Fruit fly (Drosophila melanogaster) ovary, adult (tissue): ENCODE results near the gene CG44000.
A peak's percentile ranks its signal among the peaks of the same experiment; 100 is the strongest.

Experiments used
- CG17801 ChIP-seq: fragments of 200-800 bp; optimal IDR thresholded peaks from 2 replicates; lab custom pipeline; 2019; ENCODE audit warnings: missing biosample characterization, mild to moderate bottlenecking, missing genetic modification characterization, moderate library complexity; ENCODE audit not compliant: partially characterized antibody

The CG44000 gene

DNA sequence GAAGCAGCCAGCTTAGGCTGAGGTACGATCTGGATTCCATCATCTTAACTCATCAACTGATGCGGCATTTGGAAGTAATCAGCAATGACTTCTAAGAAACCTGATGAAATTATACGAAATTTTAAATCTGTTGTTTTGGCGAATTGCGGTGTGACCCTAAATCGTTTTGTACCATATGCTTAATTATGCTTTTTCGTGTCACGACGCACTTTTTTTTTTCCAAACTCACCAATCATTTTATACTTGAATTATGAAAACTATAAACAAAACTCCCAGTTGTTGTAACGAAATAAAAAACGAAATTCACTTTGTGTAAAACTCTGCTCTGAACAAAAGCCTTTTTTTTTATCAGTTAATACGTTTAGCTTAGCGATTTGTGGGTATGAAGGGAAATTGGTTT, 15.0 kb downstream of the CG44000 start, which contains the start of gene Nepl3:
Nepl3 (minus strand) TSS at position 155 of the 400 bp plus-strand sequence.
- TF ChIP-seq CG17801 (GFP tag; lab: Kevin White, UChicago): no peak

- peak; percentile 61 for TF ChIP-seq CG17801 (GFP tag; lab: Kevin White, UChicago)
These were observed 16.7 kb downstream of the CG44000 start, which contains the start of gene Rpn11 for dm6 chr2L:5059645-5060254. Gene Rpn11, minus strand, starts transcription at chr2L:5059790.

DNA sequence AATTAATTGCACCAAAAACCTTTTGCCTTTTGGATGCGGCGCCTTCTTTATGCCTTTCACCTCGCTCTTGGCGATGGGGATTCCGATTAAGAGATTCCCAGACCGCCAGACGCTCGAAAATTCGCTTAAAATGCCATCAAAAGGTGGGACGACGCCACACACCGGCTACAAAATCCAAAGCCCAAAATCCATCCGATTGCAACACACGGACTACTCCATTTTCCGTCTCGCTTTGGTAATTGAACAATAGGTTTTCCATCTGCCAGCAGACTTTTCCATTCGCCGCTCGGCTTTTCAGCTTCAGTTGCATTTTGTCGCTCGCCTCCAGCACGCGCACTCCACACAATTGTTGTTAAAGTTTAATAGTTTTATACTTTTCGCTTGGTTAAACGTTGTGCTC, 17.4 kb downstream of the CG44000 start, which contains the start of gene qtc:
qtc (plus strand) TSS at position 301 of the 400 bp plus-strand sequence.
- TF ChIP-seq CG17801 (GFP tag; lab: Kevin White, UChicago): no peak

- TF ChIP-seq CG17801 (GFP tag; lab: Kevin White, UChicago): no peak
These were observed 17.9 kb downstream of the CG44000 start for dm6 chr2L:5060952-5061478.

DNA sequence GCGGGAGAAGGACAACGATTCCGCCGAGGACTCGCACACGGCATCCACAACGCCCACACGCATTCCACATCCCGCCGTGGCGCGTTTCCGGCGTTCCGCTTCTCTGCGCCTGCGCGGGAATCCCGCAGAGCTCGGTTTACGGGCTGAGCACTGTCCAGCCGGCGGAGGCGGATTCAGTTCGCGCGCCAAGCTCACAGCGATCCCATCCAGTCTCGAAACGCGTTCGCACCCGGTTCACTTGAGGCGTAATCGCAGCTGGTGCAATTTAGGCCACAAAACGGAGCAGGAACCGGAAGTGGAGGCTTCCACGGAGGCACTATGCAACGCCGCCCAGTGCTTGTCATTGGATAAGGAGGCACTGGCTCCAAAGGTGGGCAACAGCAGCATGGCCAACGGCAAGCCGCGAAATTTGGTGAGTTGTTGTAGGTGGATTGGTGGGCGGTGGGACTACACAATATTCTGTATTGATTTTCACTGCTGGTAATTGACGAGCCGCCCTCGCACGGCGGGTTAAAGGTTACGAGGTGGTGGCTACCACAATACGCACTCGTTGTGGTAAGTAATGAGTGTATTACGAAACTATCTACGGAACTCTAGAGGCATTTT, 19.8 kb downstream of the CG44000 start:
- TF ChIP-seq CG17801 (GFP tag; lab: Kevin White, UChicago): no peak

- no peak for TF ChIP-seq CG17801 (GFP tag; lab: Kevin White, UChicago)
These were observed 20.9 kb downstream of the CG44000 start for dm6 chr2L:5063936-5064335.

DNA sequence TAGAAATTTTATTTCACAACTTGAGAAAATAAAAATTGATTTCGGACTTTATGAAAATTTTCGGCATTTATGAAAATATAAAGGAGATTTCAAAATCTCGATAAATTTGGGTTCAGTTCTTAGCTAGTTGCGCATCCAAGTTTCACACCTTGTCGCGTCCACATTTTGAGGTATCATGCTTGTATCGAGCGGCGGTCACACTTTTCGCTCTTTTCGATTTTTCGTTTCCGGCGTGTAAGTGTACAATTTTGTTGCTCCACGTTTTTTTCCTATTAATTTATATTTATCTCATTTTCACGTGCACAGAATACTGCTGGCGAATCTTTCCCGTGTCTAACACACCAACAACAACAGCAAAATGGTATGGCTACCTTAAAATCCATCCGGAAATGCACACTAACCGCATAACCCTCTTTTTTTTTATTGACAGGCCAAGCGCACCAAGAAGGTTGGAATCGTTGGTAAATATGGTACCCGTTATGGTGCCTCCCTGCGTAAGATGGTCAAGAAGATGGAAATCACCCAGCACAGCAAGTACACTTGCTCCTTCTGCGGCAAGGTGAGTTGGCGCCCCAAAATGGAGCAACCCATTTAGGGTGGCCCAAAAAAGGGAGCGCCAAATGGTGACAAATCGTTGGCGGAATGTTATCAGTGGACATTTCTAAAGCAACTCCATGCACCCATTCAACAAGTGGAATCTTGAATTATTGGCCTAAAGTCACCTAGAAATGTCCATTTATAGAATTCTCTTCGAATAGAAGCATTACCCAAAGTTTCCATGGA, 27.9 kb downstream of the CG44000 start, which contains the start of gene RpL37A:
RpL37A (plus strand) TSS at position 161 of the 783 bp plus-strand sequence.
- TF ChIP-seq CG17801 (GFP tag; lab: Kevin White, UChicago): peak; percentile 80

dm6 chr2L:5072357-5072756, 29.3 kb downstream of the CG44000 start:
- TF ChIP-seq CG17801 (GFP tag; lab: Kevin White, UChicago): no peak

DNA sequence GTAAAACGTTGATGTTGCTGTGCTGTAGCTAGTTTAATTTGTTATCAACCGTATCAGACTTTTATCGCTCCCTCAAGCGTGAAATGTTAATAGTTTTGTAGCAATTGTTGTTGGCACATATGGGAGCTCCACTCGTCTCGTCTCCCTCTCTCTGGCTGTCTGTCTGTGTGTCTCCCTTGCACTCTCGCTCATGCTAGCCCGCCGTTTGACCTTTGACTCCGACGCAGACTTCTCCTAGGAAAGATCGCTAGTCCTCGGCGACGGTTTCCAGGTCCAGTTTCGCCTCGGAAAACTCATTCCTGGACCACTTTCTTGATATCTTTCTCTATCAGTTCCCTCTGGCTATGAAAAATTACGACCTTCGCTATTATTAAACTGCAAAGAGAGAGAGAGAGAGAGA, 36.1 kb downstream of the CG44000 start:
- no peak for TF ChIP-seq CG17801 (GFP tag; lab: Kevin White, UChicago)

- TF ChIP-seq CG17801 (GFP tag; lab: Kevin White, UChicago): no peak
These were observed 37.3 kb downstream of the CG44000 start for dm6 chr2L:5080225-5080867.

DNA sequence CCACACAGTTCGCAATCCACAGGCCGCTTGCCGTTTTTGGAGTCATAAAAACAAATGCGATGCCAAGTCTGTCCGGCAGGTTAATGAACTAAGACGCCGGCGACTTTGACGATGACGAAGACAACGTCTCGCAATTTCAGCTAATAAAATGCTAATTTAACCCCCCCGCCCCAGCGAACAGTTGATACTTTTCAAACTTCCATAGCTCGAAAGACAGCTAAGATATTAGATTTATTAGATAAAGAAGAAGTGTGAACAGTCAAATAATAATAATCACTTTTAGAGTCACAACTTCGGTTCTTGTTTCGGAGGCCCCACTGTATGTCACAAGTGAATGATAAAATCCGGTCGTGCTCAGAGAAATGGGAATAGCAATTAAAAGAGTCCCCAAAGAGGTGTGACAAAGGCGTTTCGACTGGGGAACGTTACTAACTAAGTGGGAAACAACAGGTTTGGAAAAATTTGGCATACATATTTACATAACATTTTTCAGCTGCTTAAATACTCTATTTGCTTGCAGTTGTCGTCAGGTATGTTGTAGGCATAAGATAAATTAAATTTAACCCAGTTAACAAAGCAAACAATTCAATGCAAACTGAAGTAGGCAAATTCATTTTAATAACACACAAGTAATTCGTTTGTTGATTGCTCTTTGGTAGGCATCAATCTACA, 41.7 kb downstream of the CG44000 start:
- TF ChIP-seq CG17801 (GFP tag; lab: Kevin White, UChicago): no peak

DNA sequence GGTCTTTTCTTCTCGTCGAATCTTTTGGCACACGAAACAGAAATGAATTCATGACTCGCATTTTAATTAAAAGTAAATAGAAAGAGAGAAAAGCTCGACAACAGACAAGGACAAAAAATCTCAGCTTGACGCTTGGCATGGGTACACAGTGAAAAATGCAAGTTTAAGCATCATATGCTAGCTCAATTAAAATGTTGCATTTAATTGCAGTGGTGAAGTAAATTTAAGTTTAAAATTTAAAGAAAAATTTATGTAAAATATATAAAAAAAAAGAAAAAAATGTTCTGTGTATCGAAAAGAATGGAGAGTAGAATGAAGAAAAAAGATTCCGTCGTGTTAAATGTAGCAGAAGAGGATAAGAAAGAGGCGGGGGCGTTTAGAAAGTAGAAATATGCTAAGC, 42.5 kb downstream of the CG44000 start:
- TF ChIP-seq CG17801 (GFP tag; lab: Kevin White, UChicago): peak; percentile 44

dm6 chr2L:5086905-5087522, 43.9 kb downstream of the CG44000 start:
- TF ChIP-seq CG17801 (GFP tag; lab: Kevin White, UChicago): peak; percentile 86
